Worm (Caenorhabditis elegans): ENCODE data around the gene spp-16.

- TF ChIP-seq R02D3.7 (tag; optimal IDR thresholded peaks at IDR 0.05) (peak; percentile 26), lin-39 (tag; optimal IDR thresholded peaks at IDR 0.05) (no peak), egl-27 (tag; optimal IDR thresholded peaks at IDR 0.05) (peak; percentile 31), unc-39 (tag; optimal IDR thresholded peaks at IDR 0.05) (no peak), nhr-11 (tag; optimal IDR thresholded peaks at IDR 0.05) (no peak)
Observed at ce11 chrV:10940571-10940991, 39.5 kb upstream of the spp-16 start.
